Worm (Caenorhabditis elegans) whole organism, L1 larva: ENCODE results near the gene F25G6.1.

ENCODE experiments used
- alr-1 ChIP-seq: fragments of 200-800 bp; sonication (Bioruptor generic); optimal IDR thresholded peaks from 2 replicates; lab custom pipeline; 2018; ENCODE audit warnings: borderline replicate concordance, mild to moderate bottlenecking, missing genetic modification characterization, missing compliant biosample characterization
- blmp-1 ChIP-seq: fragments of 150-350 bp; optimal IDR thresholded peaks from 2 replicates; lab custom pipeline; 2014; ENCODE audit warnings: missing biosample characterization, missing genetic modification characterization
- ceh-63 ChIP-seq: fragments of 200-800 bp; sonication (Bioruptor generic); optimal IDR thresholded peaks from 2 replicates; lab custom pipeline; 2018; ENCODE audit warnings: mild to moderate bottlenecking, missing genetic modification characterization, missing compliant biosample characterization
- ceh-82 ChIP-seq, 3 experiments: fragments of 150-350 bp in 1 of 3; sonication (generic microtip) in 2 of 3; optimal IDR thresholded peaks; 2 replicates each; lab custom pipeline; 2014 to 2017; ENCODE audit warnings: missing biosample characterization in 3 of 3, missing genetic modification characterization in 3 of 3
- ces-1 ChIP-seq: fragments of 150-350 bp; optimal IDR thresholded peaks from 2 replicates; lab custom pipeline; 2014; ENCODE audit warnings: missing biosample characterization, missing genetic modification reagents, missing genetic modification characterization
- efl-1 ChIP-seq, 4 experiments: fragments of 150-350 bp; optimal IDR thresholded peaks in 3 of 4; peaks in 1 of 4; 1 replicate in 1 of 4; 2 replicates in 3 of 4; lab custom pipeline; 2014; ENCODE audit warnings: missing biosample characterization in 2 of 4, missing genetic modification characterization in 2 of 4, missing genetic modification reagents in 2 of 4
- egl-13 ChIP-seq: sonication (generic microtip); optimal IDR thresholded peaks from 2 replicates; lab custom pipeline; 2016; ENCODE audit warnings: missing genotype, missing genetic modification reagents, missing genetic modification characterization, missing compliant biosample characterization
- fkh-10 ChIP-seq: sonication (generic microtip); optimal IDR thresholded peaks from 2 replicates; lab custom pipeline; 2017; ENCODE audit warnings: missing biosample characterization, missing genetic modification reagents, missing genetic modification characterization
- fkh-8 ChIP-seq: sonication (generic microtip); optimal IDR thresholded peaks from 2 replicates; lab custom pipeline; 2016; ENCODE audit warnings: mild to moderate bottlenecking, missing genetic modification characterization, missing compliant biosample characterization
- grh-1 ChIP-seq: fragments of 200-800 bp; sonication (Bioruptor generic); IDR thresholded peaks from 2 replicates; pipeline ENCODE4 v1.3.6; 2022; ENCODE audit warnings: missing genetic modification reagents, missing genetic modification characterization, missing compliant biosample characterization
- hpl-2 ChIP-seq: fragments of 150-350 bp; optimal IDR thresholded peaks from 2 replicates; lab custom pipeline; 2014; ENCODE audit warnings: missing biosample characterization, missing genetic modification reagents, missing genetic modification characterization
- jun-1 ChIP-seq: fragments of 150-350 bp; optimal IDR thresholded peaks from 2 replicates; lab custom pipeline; 2014; ENCODE audit warnings: missing biosample characterization, missing genetic modification reagents, missing genetic modification characterization
- lin-14 ChIP-seq: fragments of 200-800 bp; sonication (Bioruptor generic); optimal IDR thresholded peaks from 2 replicates; lab custom pipeline; 2018; ENCODE audit warnings: mild to moderate bottlenecking, missing genetic modification characterization, moderate library complexity, missing compliant biosample characterization
- lin-39 ChIP-seq: fragments of 150-350 bp; optimal IDR thresholded peaks from 2 replicates; lab custom pipeline; 2014; ENCODE audit warnings: missing biosample characterization, missing genetic modification reagents, missing genetic modification characterization
- lir-3 ChIP-seq: sonication (generic microtip); optimal IDR thresholded peaks from 2 replicates; lab custom pipeline; 2016; ENCODE audit warnings: mild to moderate bottlenecking, missing genetic modification characterization, moderate library complexity, missing compliant biosample characterization; ENCODE audit not compliant: poor library complexity
- nhr-12 ChIP-seq: sonication (generic microtip); optimal IDR thresholded peaks from 2 replicates; lab custom pipeline; 2017; ENCODE audit warnings: missing biosample characterization, missing genetic modification characterization
- nhr-19 ChIP-seq: fragments of 200-800 bp; sonication (Bioruptor generic); conservative IDR thresholded peaks from 2 replicates; pipeline ENCODE4 v1.3.6; 2022; ENCODE audit warnings: missing genetic modification characterization, missing compliant biosample characterization
- nhr-20 ChIP-seq: sonication (generic microtip); optimal IDR thresholded peaks from 2 replicates; lab custom pipeline; 2016; ENCODE audit warnings: mild to moderate bottlenecking, missing genetic modification characterization, missing compliant biosample characterization
- nhr-28 ChIP-seq: fragments of 150-350 bp; optimal IDR thresholded peaks from 2 replicates; lab custom pipeline; 2014; ENCODE audit warnings: missing biosample characterization, missing genetic modification characterization
- nhr-47 ChIP-seq: sonication (generic microtip); optimal IDR thresholded peaks from 2 replicates; lab custom pipeline; 2016; ENCODE audit warnings: mild to moderate bottlenecking, missing genetic modification characterization, moderate library complexity, missing compliant biosample characterization
- nhr-85 ChIP-seq: sonication (generic microtip); peaks from one replicate; lab custom pipeline; 2016; ENCODE audit warnings: missing genetic modification characterization, inconsistent platforms, missing compliant biosample characterization
- pag-3 ChIP-seq: sonication (generic microtip); optimal IDR thresholded peaks from 2 replicates; lab custom pipeline; 2017; ENCODE audit warnings: missing genetic modification characterization, mild to moderate bottlenecking, missing compliant biosample characterization, antibody characterized with exemption, borderline replicate concordance; ENCODE audit not compliant: insufficient read depth
- pax-3 ChIP-seq: fragments of 200-800 bp; sonication (Bioruptor generic); optimal IDR thresholded peaks from 2 replicates; lab custom pipeline; 2018; ENCODE audit warnings: mild to moderate bottlenecking, missing genetic modification characterization, moderate library complexity, missing compliant biosample characterization
- tlp-1 ChIP-seq: fragments of 150-350 bp; optimal IDR thresholded peaks from 2 replicates; lab custom pipeline; 2014; ENCODE audit warnings: missing biosample characterization, missing genetic modification characterization
- unc-86 ChIP-seq: sonication (generic microtip); optimal IDR thresholded peaks from 2 replicates; lab custom pipeline; 2016; ENCODE audit warnings: missing genetic modification characterization, missing compliant biosample characterization
- ztf-4 ChIP-seq: fragments of 150-350 bp; optimal IDR thresholded peaks from 2 replicates; lab custom pipeline; 2014; ENCODE audit warnings: missing biosample characterization, missing genetic modification characterization

The F25G6.1 gene

DNA sequence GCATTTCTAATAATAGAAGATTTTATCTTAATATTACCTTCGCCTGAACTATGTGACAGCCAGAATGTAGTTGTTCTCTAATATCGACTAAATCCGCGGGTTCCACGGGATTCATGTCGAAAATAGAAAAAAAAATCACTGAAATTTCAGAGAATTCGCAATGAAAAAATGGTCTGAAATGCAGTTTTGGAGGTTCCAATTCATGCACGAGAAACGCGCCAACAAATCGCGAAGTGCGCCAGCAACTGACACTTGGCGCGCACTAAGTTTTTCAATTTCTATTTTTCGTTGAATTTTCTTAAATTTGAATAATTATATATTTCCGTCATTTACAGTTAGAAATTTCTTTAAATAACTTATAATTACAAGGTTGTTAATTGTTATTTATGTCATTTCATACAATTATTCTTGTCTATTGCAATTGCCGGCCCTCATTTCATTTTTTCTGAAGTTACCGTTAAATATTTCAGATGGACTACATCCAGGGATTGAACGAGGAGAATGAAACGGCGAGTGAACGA, 5.0 kb upstream of the F25G6.1 start, which contains the start of the genes F25G6.9 and symk-1 (continued):
- TF ChIP-seq ces-1 (GFP tag; lab: Kevin White, UChicago), result no peak
- TF ChIP-seq jun-1, result no peak
- peak; percentile 76 for TF ChIP-seq lin-39 (tag; lab: Kevin White, UChicago)
- peak; percentile 77 for TF ChIP-seq nhr-20 (tag; lab: Kevin White, UChicago)
- no peak for TF ChIP-seq alr-1
- peak; percentile 64 to 77 for TF ChIP-seq efl-1 (optimal IDR thresholded peaks at IDR 0.05; lab: Kevin White, UChicago)
- peak; percentile 73 to 97 for TF ChIP-seq efl-1 (GFP tag; optimal IDR thresholded peaks at IDR 0.05 in 1 of 2; lab: Kevin White, UChicago)

DNA sequence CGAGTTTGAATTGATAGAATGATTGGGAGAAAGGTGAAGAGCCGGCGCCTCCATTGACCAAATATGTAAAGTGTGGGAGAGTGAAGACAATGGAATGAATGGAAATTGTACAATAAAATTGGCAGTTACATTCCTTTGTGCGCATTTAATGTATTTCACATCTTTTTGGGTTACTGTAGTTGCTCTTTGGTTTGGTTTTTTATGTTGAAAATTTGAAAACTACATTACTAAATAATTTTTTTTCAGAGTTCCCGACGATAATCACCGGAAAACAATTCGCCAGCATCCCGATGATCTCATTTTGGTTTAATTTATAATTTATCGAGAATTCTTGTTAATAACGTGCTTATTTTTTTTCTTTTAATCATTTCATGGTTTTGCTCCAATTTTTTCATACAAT, 6.1 kb downstream of the F25G6.1 start, which contains the start of gene C10B5.1:
C10B5.1 (plus strand) TSS at position 301 of the 400 bp plus-strand sequence.
- no peak for TF ChIP-seq egl-13 (tag; lab: Kevin White, UChicago)
- no peak for TF ChIP-seq lir-3 (tag; lab: Kevin White, UChicago)
- no peak for TF ChIP-seq pax-3 (tag; lab: Kevin White, UChicago)
- no peak for TF ChIP-seq nhr-19
- TF ChIP-seq fkh-8 (tag; lab: Kevin White, UChicago), result no peak
- TF ChIP-seq lin-14 (GFP tag; lab: Kevin White, UChicago), result no peak
- no peak for TF ChIP-seq jun-1
- no peak for TF ChIP-seq ztf-4 (tag; lab: Kevin White, UChicago)
- TF ChIP-seq grh-1, result no peak
- no peak for TF ChIP-seq nhr-47 (tag; lab: Kevin White, UChicago)
- no peak for TF ChIP-seq nhr-20 (tag; lab: Kevin White, UChicago)
- no peak for TF ChIP-seq lin-39 (tag; lab: Kevin White, UChicago)

DNA sequence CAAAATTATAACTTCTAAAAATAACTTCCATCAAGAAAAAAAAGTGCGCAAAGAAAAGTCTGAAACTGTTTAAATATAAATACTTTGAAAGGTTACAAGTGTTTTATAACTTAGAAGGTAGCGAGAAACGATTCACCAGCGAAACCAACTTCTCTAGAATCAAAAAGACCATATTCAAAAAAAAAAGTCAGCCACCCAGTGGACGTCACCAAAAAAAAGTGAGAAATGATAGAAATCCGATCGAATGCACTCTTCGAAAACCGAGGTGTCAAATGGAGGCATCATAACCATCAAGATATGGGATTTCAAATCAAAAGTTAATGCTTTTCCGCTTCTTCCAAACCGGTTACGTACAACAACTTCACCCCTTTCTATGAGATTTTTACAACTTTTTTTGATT, 11.6 kb downstream of the F25G6.1 start:
- TF ChIP-seq efl-1 (optimal IDR thresholded peaks at IDR 0.05; lab: Kevin White, UChicago), result no peak
- TF ChIP-seq efl-1 (GFP tag; optimal IDR thresholded peaks at IDR 0.05 in 1 of 2; lab: Kevin White, UChicago), result peak in 1 of 2 experiments; percentile 90
- no peak for TF ChIP-seq egl-13 (tag; lab: Kevin White, UChicago)
- TF ChIP-seq ceh-63 (GFP tag; lab: Kevin White, UChicago), result no peak

DNA sequence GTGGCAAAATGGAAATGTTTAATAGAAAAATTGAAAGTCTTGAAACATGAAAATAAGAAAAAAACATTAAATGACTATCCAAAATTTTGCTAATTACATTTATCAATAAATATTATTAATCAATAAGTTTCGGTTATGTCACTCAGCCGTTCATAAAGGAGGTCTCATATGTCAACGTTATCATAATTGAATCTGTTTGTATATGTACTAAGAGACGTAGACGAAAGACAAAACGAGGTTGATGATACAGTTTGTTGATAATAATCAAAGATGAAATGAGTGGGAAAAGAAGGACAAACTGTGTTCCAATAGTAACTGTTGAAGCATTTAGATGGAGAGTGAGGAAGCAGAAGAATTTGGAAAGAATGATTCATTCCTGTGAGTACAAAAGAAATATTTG, 12.1 kb downstream of the F25G6.1 start:
- TF ChIP-seq blmp-1 (tag; lab: Kevin White, UChicago) (peak; percentile 11), unc-86 (no peak), nhr-28 (no peak), tlp-1 (tag; lab: Kevin White, UChicago) (no peak)

DNA sequence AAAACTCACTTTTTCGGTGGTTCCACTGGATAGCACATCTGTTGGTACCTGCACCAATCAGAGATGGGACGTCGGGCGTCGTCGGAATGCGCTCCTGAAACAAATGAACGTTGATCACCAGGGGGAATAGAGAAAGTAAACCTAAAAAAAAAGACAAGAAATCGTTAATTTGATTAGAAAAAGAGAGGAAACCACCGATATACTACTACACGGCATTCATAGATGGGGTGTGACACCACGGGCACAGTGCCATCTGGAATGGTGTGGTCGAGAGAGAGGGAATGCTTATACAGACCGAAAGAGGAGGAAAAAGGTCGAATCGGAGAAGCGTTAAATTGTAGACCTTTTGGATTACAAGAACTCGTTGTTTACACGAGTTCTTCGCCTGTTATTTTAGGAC, 13.2 kb downstream of the F25G6.1 start, which contains the start of gene C10B5.3:
C10B5.3 (minus strand) TSS at position 101 of the 400 bp plus-strand sequence.
- TF ChIP-seq nhr-12 (tag; lab: Kevin White, UChicago), result no peak
- no peak for TF ChIP-seq lin-14 (GFP tag; lab: Kevin White, UChicago)
- TF ChIP-seq ceh-82 (tag; optimal IDR thresholded peaks at IDR 0.05; lab: Kevin White, UChicago), result no peak

DNA sequence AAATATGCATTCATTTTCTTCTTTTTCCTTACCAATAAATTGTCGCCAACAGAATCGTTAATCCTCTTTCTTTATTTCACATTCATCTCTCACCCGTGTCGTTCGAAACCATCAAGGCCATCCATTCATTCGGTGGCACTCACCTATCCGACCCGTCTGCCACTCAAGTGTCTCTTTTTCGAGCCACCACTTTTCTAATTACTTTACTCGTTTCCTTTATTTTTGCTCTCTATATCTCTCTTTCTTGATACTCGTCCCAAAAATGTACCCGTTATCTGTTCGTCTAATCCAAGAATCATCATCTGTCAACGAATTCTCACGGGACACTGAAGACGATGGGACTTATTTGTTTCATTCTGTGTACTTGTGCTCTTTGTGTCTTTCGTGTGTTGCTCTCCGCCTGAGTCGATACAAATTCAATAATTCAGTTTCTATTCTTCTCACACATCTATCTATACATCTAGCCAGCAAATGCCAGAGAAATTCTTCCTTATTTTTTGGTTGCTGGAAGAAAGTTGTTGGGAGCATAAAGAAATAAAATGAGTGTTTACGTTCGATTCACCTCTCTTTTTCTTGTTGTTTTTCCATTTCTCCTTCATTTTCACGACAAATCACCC, 17.9 kb downstream of the F25G6.1 start:
- TF ChIP-seq lin-14 (GFP tag; lab: Kevin White, UChicago), result peak; percentile 38
- TF ChIP-seq nhr-85 (tag; lab: Kevin White, UChicago), result peak; percentile 25
- no peak for TF ChIP-seq hpl-2 (GFP tag; lab: Kevin White, UChicago)
- no peak for TF ChIP-seq efl-1 (optimal IDR thresholded peaks at IDR 0.05; lab: Kevin White, UChicago)
- TF ChIP-seq efl-1 (GFP tag; optimal IDR thresholded peaks at IDR 0.05 in 1 of 2; lab: Kevin White, UChicago), result peak in 1 of 2 experiments; percentile 75
- no peak for TF ChIP-seq pag-3 (tag; lab: Kevin White, UChicago)
- TF ChIP-seq fkh-10 (GFP tag; lab: Kevin White, UChicago), result peak; percentile 5
- peak; percentile 23 for TF ChIP-seq blmp-1 (tag; lab: Kevin White, UChicago)
- TF ChIP-seq, all 84 proteins: peak for 5
